Worm (Caenorhabditis elegans): ENCODE measurements around the gene C16A3.6.

C16A3.6 gene

DNA sequence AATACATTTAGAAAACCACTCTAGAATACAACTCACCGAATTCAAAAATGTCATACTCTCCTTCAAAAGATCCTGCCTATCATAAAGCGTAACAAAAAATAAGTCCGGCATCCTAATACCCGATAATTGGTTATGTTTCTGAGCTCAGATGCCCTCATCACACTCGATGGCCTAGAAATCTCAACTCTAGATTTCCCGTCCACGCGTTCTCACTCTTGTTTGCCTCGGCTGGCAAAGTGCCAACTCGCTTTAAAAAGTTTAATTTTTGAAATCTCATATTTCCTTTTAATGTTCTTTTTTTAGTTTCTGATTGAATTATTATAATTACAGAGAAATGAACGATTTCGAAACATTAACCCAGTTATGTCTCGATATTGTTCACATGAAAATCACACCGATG is 11.3 kb upstream of the C16A3.6 start, which contains the start of the genes C56G2.15 and thoc-2:
Gene C56G2.15 (minus strand): TSS at position 188 of the 400 bp plus-strand sequence.
Gene thoc-2 (plus strand): TSS at position 331 of the 400 bp plus-strand sequence.
- TF ChIP-seq mab-5 (tag; optimal IDR thresholded peaks at IDR 0.05) (no peak), peb-1 (tag; optimal IDR thresholded peaks at IDR 0.05) (no peak), skn-1 (tag; optimal IDR thresholded peaks at IDR 0.05) (no peak), lsy-2 (tag; optimal IDR thresholded peaks at IDR 0.05) (peak in 1 of 2 experiments; percentile 63), Y55F3AM.14 (GFP tag; optimal IDR thresholded peaks at IDR 0.05) (no peak), unc-55 (GFP tag; optimal IDR thresholded peaks at IDR 0.05) (peak; percentile 24), nhr-25 (tag; optimal IDR thresholded peaks at IDR 0.05) (peak; percentile 4), ztf-4 (tag; optimal IDR thresholded peaks at IDR 0.05) (no peak), ztf-11 (tag; optimal IDR thresholded peaks at IDR 0.05) (no peak), dmd-4 (tag; optimal IDR thresholded peaks at IDR 0.05) (no peak), ztf-1 (GFP tag; conservative IDR thresholded peaks at IDR 0.05) (no peak), nhr-6 (tag; optimal IDR thresholded peaks at IDR 0.05) (no peak), nhr-129 (tag; optimal IDR thresholded peaks at IDR 0.05) (peak; percentile 45), nhr-21 (tag; optimal IDR thresholded peaks at IDR 0.05) (no peak), fos-1 (tag; optimal IDR thresholded peaks at IDR 0.05) (no peak)

DNA sequence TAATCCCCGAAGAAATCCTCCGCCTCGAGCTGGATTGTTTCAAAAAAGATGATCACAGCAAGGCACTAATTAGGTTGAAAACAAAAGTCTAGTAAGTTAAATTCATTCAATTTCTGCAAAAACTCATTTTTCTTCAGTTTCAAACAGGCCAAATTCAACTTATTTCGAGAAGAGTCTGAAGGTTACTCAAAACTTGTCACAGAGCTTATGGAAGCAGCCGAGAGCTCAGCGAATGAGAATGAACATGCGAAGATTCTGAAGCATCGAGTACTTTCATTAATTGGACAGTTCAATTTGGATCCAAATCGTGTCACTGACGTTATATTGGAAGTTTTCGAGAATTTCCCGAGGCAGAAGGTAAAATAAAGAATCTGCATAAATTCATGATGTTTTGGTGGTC is 10.5 kb upstream of the C16A3.6 start:
- TF ChIP-seq Y55F3AM.14 (GFP tag; optimal IDR thresholded peaks at IDR 0.05) (no peak), nhr-77 (tag; optimal IDR thresholded peaks at IDR 0.05) (no peak), sem-4 (tag; optimal IDR thresholded peaks at IDR 0.05) (no peak), ceh-82 (tag; optimal IDR thresholded peaks at IDR 0.05) (no peak), lsy-2 (tag; optimal IDR thresholded peaks at IDR 0.05) (no peak), nhr-11 (tag; optimal IDR thresholded peaks at IDR 0.05) (no peak), alr-1 (tag; optimal IDR thresholded peaks at IDR 0.05) (no peak), ztf-1 (GFP tag; conservative IDR thresholded peaks at IDR 0.05) (no peak), nhr-10 (tag; optimal IDR thresholded peaks at IDR 0.05) (no peak), nhr-12 (tag; optimal IDR thresholded peaks at IDR 0.05) (no peak), ceh-16 (tag; optimal IDR thresholded peaks at IDR 0.05) (no peak), unc-39 (tag; optimal IDR thresholded peaks at IDR 0.05) (no peak), nhr-25 (tag; optimal IDR thresholded peaks at IDR 0.05) (no peak), mbf-1 (tag; optimal IDR thresholded peaks at IDR 0.05) (no peak), ama-1 (optimal IDR thresholded peaks at IDR 0.05) (no peak), nhr-21 (tag; optimal IDR thresholded peaks at IDR 0.05) (no peak), skn-1 (tag; optimal IDR thresholded peaks at IDR 0.05) (no peak), nhr-237 (tag; optimal IDR thresholded peaks at IDR 0.05) (no peak)

DNA sequence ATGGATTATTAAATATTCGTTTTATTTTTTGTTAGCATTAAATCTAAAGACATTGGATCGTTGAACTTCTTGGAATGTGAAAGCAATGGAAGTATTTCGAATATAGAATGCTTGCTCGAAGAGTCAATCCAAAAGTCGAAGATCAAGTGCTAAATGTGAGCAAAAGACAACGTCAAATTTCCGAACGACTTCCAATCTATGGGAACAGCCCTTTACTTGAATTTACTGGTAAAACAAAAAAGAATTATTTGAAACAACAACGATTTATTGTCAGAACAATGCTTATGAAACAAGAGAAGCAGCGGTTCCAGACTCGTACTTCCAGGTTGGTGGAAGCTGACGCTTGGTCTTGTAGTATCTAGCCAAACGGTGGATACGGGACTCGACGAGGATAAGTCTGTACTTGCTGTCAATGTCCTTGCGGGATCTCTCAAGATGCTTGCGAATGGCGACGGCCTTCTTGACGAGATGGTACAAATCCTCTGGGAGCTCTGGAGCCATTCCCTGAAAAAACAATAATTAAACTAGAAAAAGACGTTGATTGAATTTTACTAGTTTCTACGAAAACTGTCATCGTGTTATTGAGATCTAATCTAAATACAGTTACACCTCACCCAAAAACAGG is 5.0 kb upstream of the C16A3.6 start:
- no peak for TF ChIP-seq lin-39 (tag; optimal IDR thresholded peaks at IDR 0.05)
- TF ChIP-seq sma-3 (GFP tag; optimal IDR thresholded peaks at IDR 0.05) = no peak
- no peak for TF ChIP-seq Y55F3AM.14 (GFP tag; optimal IDR thresholded peaks at IDR 0.05)
- no peak for TF ChIP-seq lin-11 (tag; optimal IDR thresholded peaks at IDR 0.05)
- no peak for TF ChIP-seq sem-4 (tag; optimal IDR thresholded peaks at IDR 0.05)
- no peak for TF ChIP-seq ceh-82 (tag; optimal IDR thresholded peaks at IDR 0.05)
- TF ChIP-seq nhr-21 (tag; optimal IDR thresholded peaks at IDR 0.05) = no peak

DNA sequence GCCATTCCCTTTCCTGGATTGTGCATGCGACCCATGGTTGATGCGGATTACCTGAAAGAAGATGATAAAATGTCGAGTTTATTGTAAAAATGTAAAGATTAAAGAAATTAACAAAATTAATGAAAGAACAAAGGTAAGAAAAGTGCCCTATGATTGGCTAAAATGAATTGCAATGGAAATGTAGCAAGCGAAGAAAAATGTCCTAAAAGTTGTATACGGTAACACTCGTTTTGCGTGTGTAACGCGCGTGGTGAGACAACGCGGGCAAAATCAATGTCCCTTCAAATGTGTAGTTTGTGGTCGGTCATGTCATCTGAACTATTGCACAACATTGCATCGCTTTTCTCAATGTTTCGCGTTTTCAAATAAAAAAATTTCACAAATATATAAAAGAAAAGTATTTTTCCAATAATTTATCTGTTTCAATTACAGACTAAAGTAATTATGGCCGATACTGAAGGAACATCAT is 4.0 kb upstream of the C16A3.6 start, which contains the start of the genes rps-13 and nfx-1:
Gene rps-13 (minus strand): TSS at position 51 of the 469 bp plus-strand sequence.
Gene nfx-1 (plus strand): TSS at position 433 of the 469 bp plus-strand sequence.
- TF ChIP-seq sma-9 (GFP tag; optimal IDR thresholded peaks at IDR 0.05) = peak; percentile 72
- TF ChIP-seq sma-9 (tag; optimal IDR thresholded peaks at IDR 0.05) = no peak
- peak; percentile 61 for TF ChIP-seq lin-11 (tag; optimal IDR thresholded peaks at IDR 0.05)
- TF ChIP-seq nhr-129 (tag; optimal IDR thresholded peaks at IDR 0.05) = peak; percentile 99
- TF ChIP-seq nhr-11 (tag; optimal IDR thresholded peaks at IDR 0.05) = no peak
- TF ChIP-seq nhr-25 (tag; optimal IDR thresholded peaks at IDR 0.05) = peak; percentile 73
- TF ChIP-seq blmp-1 (tag; optimal IDR thresholded peaks at IDR 0.05; ENCODE audit: insufficient read depth) = peak; percentile 73
- TF ChIP-seq C34F6.9 (tag; optimal IDR thresholded peaks at IDR 0.05) = peak; percentile 87
- peak; percentile 77 for TF ChIP-seq gmeb-1 (tag; optimal IDR thresholded peaks at IDR 0.05)
- peak; percentile 24 for TF ChIP-seq nhr-21 (tag; optimal IDR thresholded peaks at IDR 0.05)
- peak; percentile 96 to 99 for TF ChIP-seq lsy-2 (tag; optimal IDR thresholded peaks at IDR 0.05)
- TF ChIP-seq ceh-82 (tag; optimal IDR thresholded peaks at IDR 0.05) = peak; percentile 31
- peak; percentile 37 for TF ChIP-seq skn-1 (tag; optimal IDR thresholded peaks at IDR 0.05)
- TF ChIP-seq ztf-4 (tag; optimal IDR thresholded peaks at IDR 0.05) = peak; percentile 40
- peak; percentile 32 for TF ChIP-seq nhr-6 (tag; optimal IDR thresholded peaks at IDR 0.05)
- TF ChIP-seq ztf-1 (GFP tag; conservative IDR thresholded peaks at IDR 0.05) = no peak
- peak; percentile 83 for TF ChIP-seq crh-2 (tag; optimal IDR thresholded peaks at IDR 0.05)
- peak; percentile 54 for TF ChIP-seq F13H6.1 (tag; optimal IDR thresholded peaks at IDR 0.05)
- peak; percentile 77 for TF ChIP-seq fos-1 (tag; optimal IDR thresholded peaks at IDR 0.05)
- no peak for TF ChIP-seq nhr-12 (tag; optimal IDR thresholded peaks at IDR 0.05)
- no peak for TF ChIP-seq nhr-237 (tag; optimal IDR thresholded peaks at IDR 0.05)
- TF ChIP-seq ZK546.5 (tag; optimal IDR thresholded peaks at IDR 0.05) = peak; percentile 28
- TF ChIP-seq lin-39 (tag; optimal IDR thresholded peaks at IDR 0.05) = no peak
- TF ChIP-seq nhr-10 (tag; optimal IDR thresholded peaks at IDR 0.05) = peak; percentile 17
- peak; percentile 27 for TF ChIP-seq ama-1 (optimal IDR thresholded peaks at IDR 0.05)
- peak; percentile 79 for TF ChIP-seq lin-13 (GFP tag; optimal IDR thresholded peaks at IDR 0.05)
- peak; percentile 2 for TF ChIP-seq egl-27 (tag; optimal IDR thresholded peaks at IDR 0.05)
- TF ChIP-seq mab-5 (tag; optimal IDR thresholded peaks at IDR 0.05) = peak; percentile 58
- TF ChIP-seq unc-62 (GFP tag; optimal IDR thresholded peaks at IDR 0.05) = no peak
- TF ChIP-seq unc-55 (GFP tag; optimal IDR thresholded peaks at IDR 0.05) = peak; percentile 95
- TF ChIP-seq mdl-1 (tag; optimal IDR thresholded peaks at IDR 0.05) = peak; percentile 38 to 39
- no peak for TF ChIP-seq nhr-77 (tag; optimal IDR thresholded peaks at IDR 0.05)
- TF ChIP-seq sma-3 (GFP tag; optimal IDR thresholded peaks at IDR 0.05) = peak; percentile 70
- no peak for TF ChIP-seq mbf-1 (tag; optimal IDR thresholded peaks at IDR 0.05)
